Fruit fly (Drosophila melanogaster) whole organism, embryonic: ENCODE measurements around the gene Rrp46.

ENCODE experiments used
- ATbp ChIP-seq: fragments of 200-800 bp; sonication (Bioruptor generic); optimal IDR thresholded peaks from 2 replicates; lab custom pipeline; 2017; ENCODE audit warnings: missing biosample characterization, mild to moderate bottlenecking, missing genetic modification characterization, missing genetic modification reagents
- Atf3 ChIP-seq: fragments of 200-800 bp; sonication (Bioruptor generic); optimal IDR thresholded peaks from 3 replicates; lab custom pipeline; 2016; ENCODE audit warnings: missing biosample characterization, missing genetic modification characterization
- Bgb ChIP-seq: fragments of 200-800 bp; sonication (Bioruptor generic); IDR thresholded peaks from 2 replicates; pipeline ENCODE4 v1.3.6; 2022; ENCODE audit warnings: missing biosample characterization, missing genetic modification characterization; ENCODE audit not compliant: partially characterized antibody
- CG10267 ChIP-seq: fragments of 200-800 bp; sonication (Bioruptor generic); optimal IDR thresholded peaks from 2 replicates; lab custom pipeline; 2018; ENCODE audit warnings: missing biosample characterization, mild to moderate bottlenecking, missing genetic modification characterization, moderate library complexity
- CG10274 ChIP-seq: fragments of 200-800 bp; sonication (Bioruptor generic); optimal IDR thresholded peaks from 3 replicates; lab custom pipeline; 2017; ENCODE audit warnings: missing biosample characterization, mild to moderate bottlenecking, missing genetic modification characterization
- CG13287 ChIP-seq: fragments of 200-800 bp; sonication (Bioruptor generic); IDR thresholded peaks from 2 replicates; pipeline ENCODE4 v1.3.6; 2022; ENCODE audit warnings: missing biosample characterization, missing genetic modification characterization; ENCODE audit not compliant: partially characterized antibody
- CG13624 ChIP-seq: fragments of 200-800 bp; sonication (Bioruptor generic); optimal IDR thresholded peaks from 2 replicates; lab custom pipeline; 2016; ENCODE audit warnings: missing biosample characterization, missing genetic modification characterization
- CG14710 ChIP-seq: fragments of 200-800 bp; sonication (Bioruptor generic); optimal IDR thresholded peaks from 3 replicates; lab custom pipeline; 2019; ENCODE audit warnings: missing biosample characterization, mild to moderate bottlenecking, missing genetic modification characterization, moderate library complexity
- CG14860 ChIP-seq: fragments of 200-800 bp; sonication (Bioruptor generic); IDR thresholded peaks from 3 replicates; pipeline ENCODE4 v1.3.6; 2022; ENCODE audit warnings: missing biosample characterization, missing genetic modification characterization; ENCODE audit not compliant: partially characterized antibody
- CG15011 ChIP-seq: fragments of 200-800 bp; sonication (Bioruptor generic); optimal IDR thresholded peaks from 3 replicates; lab custom pipeline; 2018; ENCODE audit warnings: missing biosample characterization, mild to moderate bottlenecking, missing genetic modification characterization
- CG15479 ChIP-seq: fragments of 200-800 bp; sonication (Bioruptor generic); optimal IDR thresholded peaks from 3 replicates; lab custom pipeline; 2019; ENCODE audit warnings: missing biosample characterization, mild to moderate bottlenecking, missing genetic modification characterization, moderate library complexity
- CG15514 ChIP-seq: fragments of 200-800 bp; sonication (Bioruptor generic); optimal IDR thresholded peaks from 3 replicates; lab custom pipeline; 2017; ENCODE audit warnings: missing biosample characterization, missing genetic modification characterization, mild to moderate bottlenecking, moderate library complexity, missing genetic modification reagents
- CG16813 ChIP-seq: fragments of 200-800 bp; sonication (Bioruptor generic); IDR thresholded peaks from 3 replicates; pipeline ENCODE4 v1.3.6; 2022; ENCODE audit warnings: missing biosample characterization, missing genetic modification characterization; ENCODE audit not compliant: partially characterized antibody
- CG18599 ChIP-seq: fragments of 200-800 bp; sonication (Bioruptor generic); optimal IDR thresholded peaks from 3 replicates; lab custom pipeline; 2017; ENCODE audit warnings: missing biosample characterization, missing genetic modification characterization, mild to moderate bottlenecking, moderate library complexity, missing genetic modification reagents
- CG2116 ChIP-seq: fragments of 200-800 bp; sonication (Bioruptor generic); optimal IDR thresholded peaks from 3 replicates; lab custom pipeline; 2018; ENCODE audit warnings: missing biosample characterization, mild to moderate bottlenecking, missing genetic modification characterization
- CG2120 ChIP-seq: fragments of 200-800 bp; sonication (Bioruptor generic); optimal IDR thresholded peaks from 3 replicates; lab custom pipeline; 2016; ENCODE audit warnings: missing biosample characterization, missing genetic modification characterization
- CG2129 ChIP-seq: fragments of 200-800 bp; sonication (Bioruptor generic); IDR thresholded peaks from 2 replicates; pipeline ENCODE4 v1.3.6; 2022; ENCODE audit warnings: missing biosample characterization, missing genetic modification characterization; ENCODE audit not compliant: partially characterized antibody
- CG2678 ChIP-seq: fragments of 200-800 bp; sonication (Bioruptor generic); optimal IDR thresholded peaks from 3 replicates; lab custom pipeline; 2019; ENCODE audit warnings: missing biosample characterization, mild to moderate bottlenecking, missing genetic modification characterization, moderate library complexity
- CG34224 ChIP-seq: fragments of 200-800 bp; sonication (Bioruptor generic); IDR thresholded peaks from 3 replicates; pipeline ENCODE4 v1.3.6; 2022; ENCODE audit warnings: missing biosample characterization, missing genetic modification characterization; ENCODE audit not compliant: partially characterized antibody
- CG42726 ChIP-seq: fragments of 200-800 bp; sonication (Bioruptor generic); IDR thresholded peaks from 2 replicates; pipeline ENCODE4 v1.3.6; 2022; ENCODE audit warnings: missing biosample characterization, missing genetic modification characterization; ENCODE audit not compliant: partially characterized antibody
- CG6791 ChIP-seq: fragments of 200-800 bp; sonication (Bioruptor generic); IDR thresholded peaks from 3 replicates; pipeline ENCODE4 v1.3.6; 2022; ENCODE audit warnings: missing biosample characterization, missing genetic modification characterization; ENCODE audit not compliant: partially characterized antibody
- CrebB ChIP-seq: fragments of 200-800 bp; sonication (Bioruptor generic); optimal IDR thresholded peaks from 3 replicates; lab custom pipeline; 2018; ENCODE audit warnings: missing biosample characterization, mild to moderate bottlenecking, missing genetic modification characterization
- Dp ChIP-seq: fragments of 200-800 bp; sonication (Bioruptor generic); optimal IDR thresholded peaks from 2 replicates; lab custom pipeline; 2018; ENCODE audit warnings: missing biosample characterization, mild to moderate bottlenecking, missing genetic modification characterization, moderate library complexity
- HLH4C ChIP-seq: fragments of 200-800 bp; sonication (Bioruptor generic); IDR thresholded peaks from 3 replicates; pipeline ENCODE4 v1.3.6; 2022; ENCODE audit warnings: missing biosample characterization, missing genetic modification characterization; ENCODE audit not compliant: partially characterized antibody
- MESR4 ChIP-seq: fragments of 200-800 bp; sonication (Bioruptor generic); optimal IDR thresholded peaks from 2 replicates; lab custom pipeline; 2018; ENCODE audit warnings: missing biosample characterization, mild to moderate bottlenecking, missing genetic modification characterization, moderate library complexity
- Max ChIP-seq: fragments of 200-800 bp; sonication (Bioruptor generic); optimal IDR thresholded peaks from 2 replicates; lab custom pipeline; 2016; ENCODE audit warnings: missing biosample characterization, mild to moderate bottlenecking, missing genetic modification characterization
- Med ChIP-seq: fragments of 200-800 bp; sonication (Bioruptor generic); peaks from one replicate; lab custom pipeline; 2016; ENCODE audit warnings: missing biosample characterization, missing genetic modification characterization, mild to moderate bottlenecking, inconsistent platforms, moderate library complexity
- Opbp ChIP-seq: fragments of 200-800 bp; sonication (Bioruptor generic); IDR thresholded peaks from 3 replicates; pipeline ENCODE4 v1.3.6; 2022; ENCODE audit warnings: missing biosample characterization, missing genetic modification characterization; ENCODE audit not compliant: partially characterized antibody
- bbx ChIP-seq: fragments of 200-800 bp; sonication (Bioruptor generic); IDR thresholded peaks from 2 replicates; pipeline ENCODE4 v1.3.6; 2022; ENCODE audit warnings: missing biosample characterization, missing genetic modification characterization; ENCODE audit not compliant: partially characterized antibody
- bowl ChIP-seq: fragments of 200-800 bp; sonication (Bioruptor generic); IDR thresholded peaks from 2 replicates; pipeline ENCODE4 v1.3.6; 2022; ENCODE audit warnings: missing biosample characterization, missing genetic modification characterization
- bsh ChIP-seq, 2 experiments: fragments of 200-800 bp; sonication (Bioruptor generic); optimal IDR thresholded peaks; 2 replicates each; lab custom pipeline; 2017 to 2018; ENCODE audit warnings: mild to moderate bottlenecking in 2 of 2, missing biosample characterization in 2 of 2, missing genetic modification characterization in 2 of 2, moderate library complexity in 1 of 2
- cas ChIP-seq: fragments of 200-800 bp; sonication (Bioruptor generic); IDR thresholded peaks from 2 replicates; pipeline ENCODE4 v1.3.6; 2022; ENCODE audit warnings: missing biosample characterization, missing genetic modification characterization
- ftz-f1 ChIP-seq: fragments of 200-800 bp; sonication (Bioruptor generic); optimal IDR thresholded peaks from 2 replicates; lab custom pipeline; 2016; ENCODE audit warnings: missing biosample characterization, missing genetic modification characterization
- gsb ChIP-seq: fragments of 200-800 bp; sonication (Bioruptor generic); IDR thresholded peaks from 2 replicates; pipeline ENCODE4 v1.3.6; 2022; ENCODE audit warnings: missing biosample characterization, missing genetic modification characterization
- insv ChIP-seq, 2 experiments: fragments of 200-800 bp; sonication (Bioruptor generic); optimal IDR thresholded peaks; 3 replicates each; lab custom pipeline; 2016 to 2018; ENCODE audit warnings: missing biosample characterization in 2 of 2, missing genetic modification characterization in 2 of 2
- knrl ChIP-seq: fragments of 200-800 bp; sonication (Bioruptor generic); IDR thresholded peaks from 3 replicates; pipeline ENCODE4 v1.3.6; 2022; ENCODE audit warnings: missing biosample characterization, missing genetic modification characterization; ENCODE audit not compliant: partially characterized antibody
- lilli ChIP-seq: fragments of 200-800 bp; sonication (Bioruptor generic); optimal IDR thresholded peaks from 3 replicates; lab custom pipeline; 2016; ENCODE audit warnings: missing biosample characterization, missing genetic modification characterization
- mld ChIP-seq: fragments of 200-800 bp; sonication (Bioruptor generic); IDR thresholded peaks from 3 replicates; pipeline ENCODE4 v1.3.6; 2022; ENCODE audit warnings: missing biosample characterization, missing genetic modification characterization; ENCODE audit not compliant: partially characterized antibody
- pnt ChIP-seq: fragments of 200-800 bp; sonication (Bioruptor generic); optimal IDR thresholded peaks from 3 replicates; lab custom pipeline; 2016; ENCODE audit warnings: missing biosample characterization, missing genetic modification characterization
- pum ChIP-seq: fragments of 200-800 bp; sonication (Bioruptor generic); optimal IDR thresholded peaks from 2 replicates; lab custom pipeline; 2016; ENCODE audit warnings: missing biosample characterization, missing genetic modification characterization
- pzg ChIP-seq: fragments of 200-800 bp; sonication (Bioruptor generic); optimal IDR thresholded peaks from 3 replicates; lab custom pipeline; 2018; ENCODE audit warnings: missing biosample characterization, mild to moderate bottlenecking, missing genetic modification characterization, moderate library complexity
- sens ChIP-seq: fragments of 200-800 bp; sonication (Bioruptor generic); peaks from one replicate; lab custom pipeline; 2016; ENCODE audit warnings: missing biosample characterization, missing genetic modification characterization
- sna ChIP-seq: fragments of 200-800 bp; sonication (Bioruptor generic); IDR thresholded peaks from 2 replicates; pipeline ENCODE4 v1.3.6; 2022; ENCODE audit warnings: missing biosample characterization, missing genetic modification characterization; ENCODE audit not compliant: partially characterized antibody
- sob ChIP-seq: fragments of 200-800 bp; sonication (Bioruptor generic); IDR thresholded peaks from 2 replicates; pipeline ENCODE4 v1.3.6; 2022; ENCODE audit warnings: missing biosample characterization, missing genetic modification characterization
- sr ChIP-seq: fragments of 200-800 bp; sonication (Bioruptor generic); IDR thresholded peaks from 3 replicates; pipeline ENCODE4 v1.3.6; 2022; ENCODE audit warnings: missing biosample characterization, missing genetic modification characterization
- stwl ChIP-seq: fragments of 200-800 bp; sonication (Bioruptor generic); optimal IDR thresholded peaks from 3 replicates; lab custom pipeline; 2018; ENCODE audit warnings: missing biosample characterization, mild to moderate bottlenecking, missing genetic modification characterization, moderate library complexity
- vfl ChIP-seq: fragments of 200-800 bp; sonication (Bioruptor generic); optimal IDR thresholded peaks from 2 replicates; lab custom pipeline; 2016; ENCODE audit warnings: missing biosample characterization, missing genetic modification characterization
- vvl ChIP-seq: fragments of 200-800 bp; sonication (Bioruptor generic); IDR thresholded peaks from 2 replicates; pipeline ENCODE4 v1.3.6; 2022; ENCODE audit warnings: missing biosample characterization, missing genetic modification characterization

Gene Rrp46

dm6 chr3R:10407066-10407465, 6.0 kb upstream of the Rrp46 start, which contains the start of gene CG6325 (continued):
- TF ChIP-seq CG10274 (no peak), CG13624 (GFP tag; lab: Kevin White, UChicago) (peak; percentile 37), CG2678 (tag; lab: Kevin White, UChicago) (no peak), sna (peak; percentile 98), Opbp (peak; percentile 98), CrebB (tag; lab: Kevin White, UChicago) (peak; percentile 2), CG2116 (GFP tag; lab: Kevin White, UChicago) (peak; percentile 84), CG10267 (tag; lab: Kevin White, UChicago) (peak; percentile 33), ftz-f1 (GFP tag; lab: Kevin White, UChicago) (peak; percentile 7), Atf3 (GFP tag; lab: Kevin White, UChicago) (no peak), CG2129 (GFP tag; lab: Robert Waterston, UW) (peak; percentile 91), CG16813 (GFP tag; lab: Robert Waterston, UW) (peak; percentile 97), cas (GFP tag; lab: Robert Waterston, UW) (no peak), bowl (GFP tag; lab: Robert Waterston, UW) (peak; percentile 33; the same call in 1 of the 2 replicates), Max (no peak), CG15479 (GFP tag; lab: Kevin White, UChicago) (no peak), MESR4 (GFP tag; lab: Kevin White, UChicago) (peak; percentile 59), Dp (GFP tag; lab: Kevin White, UChicago) (peak; percentile 94), bsh (GFP tag; optimal IDR thresholded peaks at IDR 0.05; lab: Kevin White, UChicago) (no peak), pum (GFP tag; lab: Kevin White, UChicago) (no peak), sens (GFP tag; lab: Kevin White, UChicago) (peak; percentile 82), HLH4C (GFP tag; lab: Robert Waterston, UW) (peak; percentile 99), CG15011 (GFP tag; lab: Kevin White, UChicago) (no peak), CG42726 (GFP tag; lab: Robert Waterston, UW) (peak; percentile 95), vvl (GFP tag; lab: Robert Waterston, UW) (peak; percentile 53; the same call in 1 of the 2 replicates), CG15514 (GFP tag; lab: Kevin White, UChicago) (no peak), gsb (GFP tag; lab: Robert Waterston, UW) (no peak), stwl (tag; lab: Kevin White, UChicago) (peak; percentile 79), CG13287 (GFP tag; lab: Robert Waterston, UW) (peak; percentile 99), sr (GFP tag; lab: Robert Waterston, UW) (no peak), CG2120 (GFP tag; lab: Kevin White, UChicago) (peak; percentile 24), lilli (GFP tag; lab: Kevin White, UChicago) (peak; percentile 23), insv (GFP tag; optimal IDR thresholded peaks at IDR 0.05; lab: Kevin White, UChicago) (peak in 1 of 2 experiments; percentile 42), vfl (GFP tag; lab: Kevin White, UChicago) (no peak), sob (GFP tag; lab: Robert Waterston, UW) (peak; percentile 61; the same call in 1 of the 2 replicates), CG34224 (GFP tag; lab: Robert Waterston, UW) (peak; percentile 100), pnt (GFP tag; lab: Kevin White, UChicago) (no peak), CG18599 (GFP tag; lab: Kevin White, UChicago) (no peak), ATbp (GFP tag; lab: Kevin White, UChicago) (no peak), Bgb (GFP tag; lab: Robert Waterston, UW) (peak; percentile 99), bbx (GFP tag; lab: Robert Waterston, UW) (peak; percentile 99), knrl (peak; percentile 97), pzg (GFP tag; lab: Kevin White, UChicago) (peak; percentile 87), CG14860 (GFP tag; lab: Robert Waterston, UW) (peak; percentile 99), mld (peak; percentile 99), Med (GFP tag; lab: Kevin White, UChicago) (peak; percentile 88), CG6791 (GFP tag; lab: Robert Waterston, UW) (peak; percentile 99), CG14710 (tag; lab: Kevin White, UChicago) (peak; percentile 48)
